Fruit fly (Drosophila melanogaster) whole organism, embryonic: ENCODE data around the gene CG17841.

Source experiments
- Atf6 ChIP-seq: fragments of 200-800 bp; sonication (Bioruptor generic); IDR thresholded peaks from 2 replicates; pipeline ENCODE4 v1.3.6; 2022; ENCODE audit warnings: missing biosample characterization, missing genetic modification characterization
- Blimp-1 ChIP-seq: fragments of 200-800 bp; sonication (Bioruptor generic); optimal IDR thresholded peaks from 3 replicates; lab custom pipeline; 2018; ENCODE audit warnings: missing biosample characterization, missing genetic modification characterization, mild to moderate bottlenecking, moderate library complexity, missing genetic modification reagents
- CG12071 ChIP-seq: fragments of 200-800 bp; sonication (Bioruptor generic); optimal IDR thresholded peaks from 3 replicates; lab custom pipeline; 2018; ENCODE audit warnings: missing biosample characterization, mild to moderate bottlenecking, missing genetic modification characterization
- CG13287 ChIP-seq: fragments of 200-800 bp; sonication (Bioruptor generic); IDR thresholded peaks from 2 replicates; pipeline ENCODE4 v1.3.6; 2022; ENCODE audit warnings: missing biosample characterization, missing genetic modification characterization; ENCODE audit not compliant: partially characterized antibody
- CG13424 ChIP-seq: fragments of 200-800 bp; sonication (Bioruptor generic); optimal IDR thresholded peaks from 2 replicates; lab custom pipeline; 2019; ENCODE audit warnings: missing biosample characterization, mild to moderate bottlenecking, missing genetic modification characterization, moderate library complexity
- CG13894 ChIP-seq: fragments of 200-800 bp; sonication (Bioruptor generic); optimal IDR thresholded peaks from 3 replicates; lab custom pipeline; 2018; ENCODE audit warnings: missing biosample characterization, mild to moderate bottlenecking, missing genetic modification characterization, moderate library complexity
- CG14014 ChIP-seq: fragments of 200-800 bp; sonication (Bioruptor generic); IDR thresholded peaks from 2 replicates; pipeline ENCODE4 v1.3.6; 2022; ENCODE audit warnings: missing biosample characterization, missing genetic modification characterization
- CG17359 ChIP-seq: fragments of 200-800 bp; sonication (Bioruptor generic); optimal IDR thresholded peaks from 3 replicates; lab custom pipeline; 2018; ENCODE audit warnings: missing biosample characterization, mild to moderate bottlenecking, missing genetic modification characterization, moderate library complexity
- CG30020 ChIP-seq: fragments of 200-800 bp; optimal IDR thresholded peaks from 2 replicates; lab custom pipeline; 2019; ENCODE audit warnings: missing biosample characterization, mild to moderate bottlenecking, missing genetic modification characterization, moderate library complexity
- CG31365 ChIP-seq: fragments of 200-800 bp; sonication (Bioruptor generic); optimal IDR thresholded peaks from 2 replicates; lab custom pipeline; 2018; ENCODE audit warnings: missing biosample characterization, mild to moderate bottlenecking, missing genetic modification characterization
- CG3163 ChIP-seq: fragments of 200-800 bp; sonication (Bioruptor generic); optimal IDR thresholded peaks from 3 replicates; lab custom pipeline; 2016; ENCODE audit warnings: missing biosample characterization, missing genetic modification characterization
- CG7556 ChIP-seq: fragments of 200-800 bp; sonication (Bioruptor generic); optimal IDR thresholded peaks from 2 replicates; lab custom pipeline; 2017; ENCODE audit warnings: missing biosample characterization, mild to moderate bottlenecking, missing genetic modification characterization
- CG8089 ChIP-seq: fragments of 200-800 bp; sonication (Bioruptor generic); optimal IDR thresholded peaks from 3 replicates; lab custom pipeline; 2016; ENCODE audit warnings: missing biosample characterization, missing genetic modification characterization
- CG8281 ChIP-seq: fragments of 200-800 bp; sonication (Bioruptor generic); optimal IDR thresholded peaks from 2 replicates; lab custom pipeline; 2018; ENCODE audit warnings: missing biosample characterization, mild to moderate bottlenecking, missing genetic modification characterization, moderate library complexity
- Dad ChIP-seq: fragments of 200-800 bp; sonication (Bioruptor generic); optimal IDR thresholded peaks from 3 replicates; lab custom pipeline; 2016; ENCODE audit warnings: missing biosample characterization, missing genetic modification characterization
- E2f1 ChIP-seq: fragments of 200-800 bp; sonication (Bioruptor generic); IDR thresholded peaks from 2 replicates; pipeline ENCODE4 v1.3.6; 2022; ENCODE audit warnings: missing biosample characterization, missing genetic modification characterization
- Eip74EF ChIP-seq, 2 experiments: fragments of 200-800 bp in 1 of 2; fragments of >200 bp in 1 of 2; sonication (Bioruptor generic) in 1 of 2; optimal IDR thresholded peaks; 2 replicates each; lab custom pipeline; 2017 to 2019; ENCODE audit warnings: missing biosample characterization in 2 of 2, missing genetic modification characterization in 2 of 2, mild to moderate bottlenecking in 1 of 2, moderate library complexity in 1 of 2
- Gsc ChIP-seq: fragments of 200-800 bp; sonication (Bioruptor generic); IDR thresholded peaks from 2 replicates; pipeline ENCODE4 v1.3.6; 2022; ENCODE audit warnings: missing biosample characterization, missing genetic modification characterization
- H2.0 ChIP-seq: fragments of 200-800 bp; sonication (Bioruptor generic); IDR thresholded peaks from 2 replicates; pipeline ENCODE4 v1.3.6; 2022; ENCODE audit warnings: missing biosample characterization, missing genetic modification characterization
- Hr51 ChIP-seq, 2 experiments: fragments of 200-800 bp; sonication (Bioruptor generic); optimal IDR thresholded peaks; 2 replicates in 1 of 2; 3 replicates in 1 of 2; lab custom pipeline; 2016 to 2018; ENCODE audit warnings: missing biosample characterization in 2 of 2, missing genetic modification characterization in 2 of 2, mild to moderate bottlenecking in 1 of 2, moderate library complexity in 1 of 2
- Hsf ChIP-seq: fragments of 200-800 bp; sonication (Bioruptor generic); optimal IDR thresholded peaks from 3 replicates; lab custom pipeline; 2016; ENCODE audit warnings: missing biosample characterization, missing genetic modification characterization
- Mad ChIP-seq: fragments of 200-800 bp; sonication (Bioruptor generic); optimal IDR thresholded peaks from 2 replicates; lab custom pipeline; 2016; ENCODE audit warnings: missing biosample characterization, missing genetic modification characterization
- Meics ChIP-seq: fragments of 200-800 bp; sonication (Bioruptor generic); optimal IDR thresholded peaks from 2 replicates; lab custom pipeline; 2017; ENCODE audit warnings: missing biosample characterization, mild to moderate bottlenecking, missing genetic modification characterization
- Nf-YB ChIP-seq: fragments of 200-800 bp; sonication (Bioruptor generic); optimal IDR thresholded peaks from 3 replicates; lab custom pipeline; 2019; ENCODE audit warnings: missing biosample characterization, mild to moderate bottlenecking, missing genetic modification characterization, moderate library complexity
- Oli ChIP-seq: fragments of 200-800 bp; sonication (Bioruptor generic); optimal IDR thresholded peaks from 2 replicates; lab custom pipeline; 2018; ENCODE audit warnings: missing biosample characterization, mild to moderate bottlenecking, missing genetic modification characterization, moderate library complexity
- TFAM ChIP-seq: fragments of 200-800 bp; sonication (Bioruptor generic); optimal IDR thresholded peaks from 2 replicates; lab custom pipeline; 2017; ENCODE audit warnings: missing biosample characterization, missing genetic modification characterization, inconsistent platforms
- Trl ChIP-seq, 3 experiments: fragments of >200 bp in 2 of 3; fragments of 200-800 bp in 1 of 3; sonication (Bioruptor generic) in 1 of 3; optimal IDR thresholded peaks; 2 replicates in 1 of 3; 3 replicates in 2 of 3; lab custom pipeline; 2016 to 2017; ENCODE audit warnings: missing biosample characterization in 1 of 3, missing genetic modification characterization in 1 of 3
- al ChIP-seq: fragments of 200-800 bp; sonication (Bioruptor generic); IDR thresholded peaks from 2 replicates; pipeline ENCODE4 v1.3.6; 2022; ENCODE audit warnings: missing biosample characterization, missing genetic modification characterization
- aop ChIP-seq: fragments of 200-800 bp; sonication (Bioruptor generic); IDR thresholded peaks from 2 replicates; pipeline ENCODE4 v1.3.6; 2022; ENCODE audit warnings: missing biosample characterization, missing genetic modification characterization
- ci ChIP-seq: fragments of 200-800 bp; sonication (Bioruptor generic); IDR thresholded peaks from 3 replicates; pipeline ENCODE4 v1.3.6; 2022; ENCODE audit warnings: missing biosample characterization, missing genetic modification characterization
- crol ChIP-seq: fragments of 200-800 bp; sonication (Bioruptor generic); IDR thresholded peaks from 2 replicates; pipeline ENCODE4 v1.3.6; 2022; ENCODE audit warnings: missing biosample characterization, missing genetic modification characterization
- dati ChIP-seq: fragments of 200-800 bp; sonication (Bioruptor generic); IDR thresholded peaks from 2 replicates; pipeline ENCODE4 v1.3.6; 2022; ENCODE audit warnings: missing biosample characterization, missing genetic modification characterization
- disco-r ChIP-seq: fragments of 200-800 bp; sonication (Bioruptor generic); optimal IDR thresholded peaks from 2 replicates; lab custom pipeline; 2016; ENCODE audit warnings: missing biosample characterization, missing genetic modification characterization
- eve ChIP-seq, 2 experiments: fragments of >200 bp; optimal IDR thresholded peaks; 2 replicates each; lab custom pipeline; 2017; ENCODE audit warnings: missing biosample characterization in 2 of 2, missing genetic modification characterization in 2 of 2
- exex ChIP-seq: fragments of 200-800 bp; sonication (Bioruptor generic); optimal IDR thresholded peaks from 4 replicates; lab custom pipeline; 2018; ENCODE audit warnings: missing biosample characterization, mild to moderate bottlenecking, missing genetic modification characterization, moderate library complexity
- gem ChIP-seq: fragments of 200-800 bp; sonication (Bioruptor generic); optimal IDR thresholded peaks from 2 replicates; lab custom pipeline; 2019; ENCODE audit warnings: missing biosample characterization, mild to moderate bottlenecking, missing genetic modification characterization, moderate library complexity
- grn ChIP-seq: fragments of 200-800 bp; sonication (Bioruptor generic); optimal IDR thresholded peaks from 3 replicates; lab custom pipeline; 2017; ENCODE audit warnings: missing biosample characterization, missing genetic modification characterization
- her ChIP-seq: fragments of 200-800 bp; sonication (Bioruptor generic); optimal IDR thresholded peaks from 2 replicates; lab custom pipeline; 2016; ENCODE audit warnings: missing biosample characterization, missing genetic modification characterization
- hkb ChIP-seq, 2 experiments: fragments of 200-800 bp in 1 of 2; fragments of >200 bp in 1 of 2; sonication (Bioruptor generic) in 1 of 2; IDR thresholded peaks in 1 of 2; optimal IDR thresholded peaks in 1 of 2; 2 replicates each; pipeline versions ENCODE4 v1.3.6 to Lab custom; 2017 to 2022; ENCODE audit warnings: missing biosample characterization in 1 of 2, missing genetic modification characterization in 1 of 2
- klu ChIP-seq: fragments of 200-800 bp; sonication (Bioruptor generic); IDR thresholded peaks from 2 replicates; pipeline ENCODE4 v1.3.6; 2022; ENCODE audit warnings: missing biosample characterization, missing genetic modification characterization
- lab ChIP-seq: fragments of 200-800 bp; sonication (Bioruptor generic); optimal IDR thresholded peaks from 3 replicates; lab custom pipeline; 2017; ENCODE audit warnings: missing biosample characterization, missing genetic modification characterization, mild to moderate bottlenecking, moderate library complexity, missing genetic modification reagents
- lov ChIP-seq, 2 experiments: fragments of 200-800 bp in 1 of 2; fragments of >200 bp in 1 of 2; sonication (Bioruptor generic) in 1 of 2; IDR thresholded peaks in 1 of 2; optimal IDR thresholded peaks in 1 of 2; 2 replicates in 1 of 2; 3 replicates in 1 of 2; pipeline versions ENCODE4 v1.3.6 to Lab custom; 2017 to 2022; ENCODE audit warnings: missing biosample characterization in 1 of 2, missing genetic modification characterization in 1 of 2
- odd ChIP-seq: fragments of 200-800 bp; sonication (Bioruptor generic); optimal IDR thresholded peaks from 2 replicates; lab custom pipeline; 2017; ENCODE audit warnings: missing biosample characterization, mild to moderate bottlenecking, missing genetic modification characterization
- pros ChIP-seq: fragments of 200-800 bp; sonication (Bioruptor generic); optimal IDR thresholded peaks from 3 replicates; lab custom pipeline; 2019; ENCODE audit warnings: missing biosample characterization, mild to moderate bottlenecking, missing genetic modification characterization, moderate library complexity
- row ChIP-seq: fragments of 200-800 bp; sonication (Bioruptor generic); IDR thresholded peaks from 3 replicates; pipeline ENCODE4 v1.3.6; 2022; ENCODE audit warnings: missing biosample characterization, missing genetic modification characterization
- stc ChIP-seq: fragments of 200-800 bp; sonication (Bioruptor generic); IDR thresholded peaks from 2 replicates; pipeline ENCODE4 v1.3.6; 2022; ENCODE audit warnings: missing biosample characterization, missing genetic modification characterization
- unpg ChIP-seq: fragments of 200-800 bp; sonication (Bioruptor generic); optimal IDR thresholded peaks from 3 replicates; lab custom pipeline; 2018; ENCODE audit warnings: missing biosample characterization, mild to moderate bottlenecking, missing genetic modification characterization, moderate library complexity
- zfh1 ChIP-seq: fragments of 200-800 bp; sonication (Bioruptor generic); IDR thresholded peaks from 3 replicates; pipeline ENCODE4 v1.3.6; 2022; ENCODE audit warnings: missing biosample characterization, missing genetic modification characterization

CG17841 gene

dm6 chrX:10320425-10320978 is 47.4 kb upstream of the CG17841 start (continued):
- TF ChIP-seq grn (GFP tag; lab: Kevin White, UChicago): no peak
- TF ChIP-seq unpg: peak; percentile 8
- TF ChIP-seq gem (tag; lab: Kevin White, UChicago): peak; percentile 37
- no peak for TF ChIP-seq CG30020 (tag; lab: Kevin White, UChicago)
- no peak for TF ChIP-seq Trl (optimal IDR thresholded peaks at IDR 0.05; lab: Kevin White, UChicago)
- TF ChIP-seq Trl (GFP tag; optimal IDR thresholded peaks at IDR 0.05; lab: Kevin White, UChicago): no peak
- TF ChIP-seq CG12071 (GFP tag; lab: Kevin White, UChicago): no peak
- no peak for TF ChIP-seq CG13894
- TF ChIP-seq aop (GFP tag; lab: Robert Waterston, UW): no peak
- no peak for TF ChIP-seq crol
- TF ChIP-seq odd: no peak
- no peak for TF ChIP-seq stc (GFP tag; lab: Robert Waterston, UW)
- TF ChIP-seq CG8281 (tag; lab: Kevin White, UChicago): no peak
- peak; percentile 32 for TF ChIP-seq Blimp-1
- 0 out of 3 replicates have a peak, but pooled peaks have one; percentile 8 for TF ChIP-seq zfh1
- TF ChIP-seq hkb (optimal IDR thresholded peaks at IDR 0.05; lab: Kevin White, UChicago): no peak
- TF ChIP-seq hkb (GFP tag; IDR thresholded peaks at IDR 0.05; lab: Robert Waterston, UW): no peak
- TF ChIP-seq Eip74EF (GFP tag; optimal IDR thresholded peaks at IDR 0.05; lab: Kevin White, UChicago): no peak
- TF ChIP-seq her (GFP tag; lab: Kevin White, UChicago): no peak
- TF ChIP-seq Dad: no peak
- TF ChIP-seq Mad (GFP tag; lab: Kevin White, UChicago): no peak
- TF ChIP-seq lab: no peak
- no peak for TF ChIP-seq E2f1
- TF ChIP-seq pros (GFP tag; lab: Kevin White, UChicago): no peak
- 0 out of 2 replicates have a peak, but pooled peaks have one; percentile 15 for TF ChIP-seq H2.0 (GFP tag; lab: Robert Waterston, UW)
- TF ChIP-seq Oli (tag; lab: Kevin White, UChicago): peak; percentile 41
- no peak for TF ChIP-seq klu (GFP tag; lab: Robert Waterston, UW)
- TF ChIP-seq TFAM (GFP tag; lab: Kevin White, UChicago): no peak
- peak; percentile 26 for TF ChIP-seq CG7556
- no peak for TF ChIP-seq dati (GFP tag; lab: Robert Waterston, UW)
- no peak for TF ChIP-seq CG31365 (tag; lab: Kevin White, UChicago)
- no peak for TF ChIP-seq lov (optimal IDR thresholded peaks at IDR 0.05; lab: Kevin White, UChicago)
- no peak for TF ChIP-seq lov (GFP tag; IDR thresholded peaks at IDR 0.05; lab: Robert Waterston, UW)
- TF ChIP-seq ci: 0 out of 3 replicates have a peak, but pooled peaks have one; percentile 23
- TF ChIP-seq Hr51 (GFP tag; optimal IDR thresholded peaks at IDR 0.05; lab: Kevin White, UChicago): peak in 1 of 2 experiments; percentile 30
- no peak for TF ChIP-seq Nf-YB (GFP tag; lab: Kevin White, UChicago)
- peak; percentile 27; the same call in 1 of the 3 replicates for TF ChIP-seq row (GFP tag; lab: Robert Waterston, UW)
- no peak for TF ChIP-seq al (GFP tag; lab: Robert Waterston, UW)
- TF ChIP-seq eve (GFP tag; optimal IDR thresholded peaks at IDR 0.05; lab: Kevin White, UChicago): peak in 1 of 2 experiments; percentile 0
- TF ChIP-seq Atf6 (GFP tag; lab: Robert Waterston, UW): peak; percentile 49
- TF ChIP-seq CG17359 (tag; lab: Kevin White, UChicago): no peak
- peak; percentile 4 for TF ChIP-seq CG13424 (tag; lab: Kevin White, UChicago)
- TF ChIP-seq CG3163 (GFP tag; lab: Kevin White, UChicago): no peak
- TF ChIP-seq CG8089 (GFP tag; lab: Kevin White, UChicago): no peak
- TF ChIP-seq Meics (GFP tag; lab: Kevin White, UChicago): no peak
- TF ChIP-seq exex (tag; lab: Kevin White, UChicago): peak; percentile 9
- TF ChIP-seq CG13287 (GFP tag; lab: Robert Waterston, UW): no peak
- TF ChIP-seq disco-r: no peak
- no peak for TF ChIP-seq Hsf
- TF ChIP-seq CG14014 (GFP tag; lab: Robert Waterston, UW): no peak
- no peak for TF ChIP-seq Gsc (GFP tag; lab: Robert Waterston, UW)
